Fruit fly (Drosophila melanogaster): ENCODE measurements around the gene fng.

fng gene

dm6 chr3L:20951477-20952120 is 2.3 kb upstream of the fng start (continued):
- TF ChIP-seq CG9705 (GFP tag; optimal IDR thresholded peaks at IDR 0.05) (no peak), jim (GFP tag; optimal IDR thresholded peaks at IDR 0.05) (no peak), woc (GFP tag; optimal IDR thresholded peaks at IDR 0.05) (peak; percentile 44), usp (GFP tag; optimal IDR thresholded peaks at IDR 0.05) (no peak), dmrt93B (GFP tag; optimal IDR thresholded peaks at IDR 0.05) (peak; percentile 32)

DNA sequence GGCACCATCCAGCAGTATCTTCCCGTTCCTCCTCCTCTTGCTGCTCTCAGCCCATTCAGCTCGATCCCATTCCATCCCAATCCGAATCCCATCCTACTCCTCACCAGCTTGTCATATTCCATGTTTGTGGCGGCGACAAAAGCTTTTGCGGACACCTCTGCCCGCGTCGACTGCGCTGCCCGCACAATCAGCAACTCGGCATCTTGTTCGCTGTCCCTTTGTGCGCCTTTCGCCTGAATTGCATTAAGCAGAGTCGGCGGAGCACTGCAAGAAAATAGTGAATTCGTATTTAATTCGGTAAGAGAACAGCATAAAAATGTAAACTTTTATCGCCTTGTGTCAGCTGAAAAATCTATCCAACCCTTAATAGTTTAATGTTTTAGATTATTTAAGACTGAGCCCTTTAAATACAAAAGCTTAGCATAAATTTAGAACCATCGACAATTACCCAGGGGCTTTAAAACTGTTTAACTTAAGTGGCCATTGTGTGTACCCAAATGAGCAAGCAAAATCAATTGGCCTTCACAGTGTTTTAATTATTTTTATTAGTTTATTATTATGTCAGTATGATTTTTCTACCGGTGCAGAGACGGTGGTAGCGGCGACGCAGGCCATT is 1.3 kb upstream of the fng start:
- no peak for TF ChIP-seq Mio (GFP tag; optimal IDR thresholded peaks at IDR 0.05)
- TF ChIP-seq Rel (GFP tag; optimal IDR thresholded peaks at IDR 0.05), result peak; percentile 8
- TF ChIP-seq Rel (tag; optimal IDR thresholded peaks at IDR 0.05), result no peak
- TF ChIP-seq psq (GFP tag; optimal IDR thresholded peaks at IDR 0.05), result peak; percentile 55
- TF ChIP-seq h (GFP tag; optimal IDR thresholded peaks at IDR 0.05), result peak; percentile 70
- peak; percentile 78 for TF ChIP-seq br (GFP tag; optimal IDR thresholded peaks at IDR 0.05)
- no peak for TF ChIP-seq dl (GFP tag; optimal IDR thresholded peaks at IDR 0.05; ENCODE audit: insufficient read depth in 1 of 2, partially characterized antibody in 2 of 2)
- TF ChIP-seq Dif (GFP tag; optimal IDR thresholded peaks at IDR 0.05; ENCODE audit: partially characterized antibody), result peak; percentile 50
- TF ChIP-seq lola (GFP tag; optimal IDR thresholded peaks at IDR 0.05), result no peak
- TF ChIP-seq OdsH (GFP tag; optimal IDR thresholded peaks at IDR 0.05), result peak; percentile 71
- TF ChIP-seq woc (GFP tag; optimal IDR thresholded peaks at IDR 0.05), result no peak
- peak; percentile 77 for TF ChIP-seq dmrt93B (GFP tag; optimal IDR thresholded peaks at IDR 0.05)
- peak; percentile 6 for TF ChIP-seq CrebA (GFP tag; optimal IDR thresholded peaks at IDR 0.05; ENCODE audit: borderline replicate concordance)
- peak; percentile 9 for TF ChIP-seq dsf (GFP tag; optimal IDR thresholded peaks at IDR 0.05; ENCODE audit: borderline replicate concordance)
- peak; percentile 10 for TF ChIP-seq Jra (GFP tag; optimal IDR thresholded peaks at IDR 0.05)
- peak; percentile 41 for TF ChIP-seq CG32264 (GFP tag; optimal IDR thresholded peaks at IDR 0.05)
- TF ChIP-seq CG9705 (GFP tag; optimal IDR thresholded peaks at IDR 0.05), result peak; percentile 61
- TF ChIP-seq sage (GFP tag; optimal IDR thresholded peaks at IDR 0.05), result peak; percentile 73
- peak; percentile 83 for TF ChIP-seq HLH106 (tag; optimal IDR thresholded peaks at IDR 0.05)
- no peak for TF ChIP-seq jim (GFP tag; optimal IDR thresholded peaks at IDR 0.05)
- TF ChIP-seq Abd-B (GFP tag; optimal IDR thresholded peaks at IDR 0.05), result no peak
- peak in 1 of 2 experiments; percentile 79 for TF ChIP-seq foxo (GFP tag; optimal IDR thresholded peaks at IDR 0.05)
- peak; percentile 10 for TF ChIP-seq Vsx2 (GFP tag; optimal IDR thresholded peaks at IDR 0.05; ENCODE audit: partially characterized antibody)
- peak; percentile 79 for TF ChIP-seq fru (GFP tag; optimal IDR thresholded peaks at IDR 0.05)
- TF ChIP-seq Sp1 (GFP tag; optimal IDR thresholded peaks at IDR 0.05), result peak; percentile 85
- no peak for TF ChIP-seq brk (GFP tag; optimal IDR thresholded peaks at IDR 0.05)
- TF ChIP-seq rgr (GFP tag; optimal IDR thresholded peaks at IDR 0.05), result peak; percentile 72
- TF ChIP-seq Hnf4 (GFP tag; optimal IDR thresholded peaks at IDR 0.05), result peak; percentile 33
- no peak for TF ChIP-seq Myc (optimal IDR thresholded peaks at IDR 0.05)
- no peak for TF ChIP-seq sv (GFP tag; optimal IDR thresholded peaks at IDR 0.05)
- TF ChIP-seq ey (GFP tag; optimal IDR thresholded peaks at IDR 0.05), result peak; percentile 69
- TF ChIP-seq Hr78 (GFP tag; optimal IDR thresholded peaks at IDR 0.05), result no peak
- no peak for TF ChIP-seq Hr83 (GFP tag; optimal IDR thresholded peaks at IDR 0.05; ENCODE audit: poor library complexity, severe bottlenecking)
- no peak for TF ChIP-seq usp (GFP tag; optimal IDR thresholded peaks at IDR 0.05)
- no peak for TF ChIP-seq Dfd (GFP tag; optimal IDR thresholded peaks at IDR 0.05)
- TF ChIP-seq N (GFP tag; optimal IDR thresholded peaks at IDR 0.05), result no peak
- TF ChIP-seq tai (GFP tag; optimal IDR thresholded peaks at IDR 0.05), result peak; percentile 42
- no peak for TF ChIP-seq pan (optimal IDR thresholded peaks at IDR 0.05)
- TF ChIP-seq GATAd (GFP tag; optimal IDR thresholded peaks at IDR 0.05), result no peak
